Fruit fly (Drosophila melanogaster) whole organism, wandering third instar larva: Measurements from ENCODE around the gene CG42264.

Source experiments
- GATAd ChIP-seq: sonication (Bioruptor generic); optimal IDR thresholded peaks from 2 replicates; lab custom pipeline; 2016; ENCODE audit warnings: missing biosample characterization, missing genetic modification characterization
- Hnf4 ChIP-seq: fragments of 200-800 bp; sonication (Bioruptor generic); optimal IDR thresholded peaks from 2 replicates; lab custom pipeline; 2016; ENCODE audit warnings: missing biosample characterization, mild to moderate bottlenecking, missing genetic modification characterization
- Mio ChIP-seq: sonication (Bioruptor generic); optimal IDR thresholded peaks from 2 replicates; lab custom pipeline; 2016; ENCODE audit warnings: missing biosample characterization, missing genetic modification characterization
- OdsH ChIP-seq: fragments of 200-800 bp; sonication (Bioruptor generic); optimal IDR thresholded peaks from 2 replicates; lab custom pipeline; 2016; ENCODE audit warnings: missing biosample characterization, mild to moderate bottlenecking, missing genetic modification characterization
- Vsx2 ChIP-seq: fragments of 200-300, 225-300 bp; sonication (Bioruptor generic); optimal IDR thresholded peaks from 2 replicates; lab custom pipeline; 2018; ENCODE audit warnings: missing biosample characterization, missing genetic modification characterization; ENCODE audit not compliant: partially characterized antibody
- br ChIP-seq: fragments of 200-800 bp; sonication (Bioruptor generic); optimal IDR thresholded peaks from 2 replicates; lab custom pipeline; 2016; ENCODE audit warnings: missing biosample characterization, missing genetic modification characterization
- fru ChIP-seq: fragments of 200-800 bp; sonication (Bioruptor generic); optimal IDR thresholded peaks from 3 replicates; lab custom pipeline; 2016; ENCODE audit warnings: missing biosample characterization, mild to moderate bottlenecking, missing genetic modification characterization
- h ChIP-seq: fragments of 200-800 bp; sonication (Bioruptor generic); optimal IDR thresholded peaks from 3 replicates; lab custom pipeline; 2016; ENCODE audit warnings: missing biosample characterization, mild to moderate bottlenecking, missing genetic modification characterization
- woc ChIP-seq: sonication (Bioruptor generic); optimal IDR thresholded peaks from 2 replicates; lab custom pipeline; 2016; ENCODE audit warnings: missing biosample characterization, mild to moderate bottlenecking, missing genetic modification characterization

DNA sequence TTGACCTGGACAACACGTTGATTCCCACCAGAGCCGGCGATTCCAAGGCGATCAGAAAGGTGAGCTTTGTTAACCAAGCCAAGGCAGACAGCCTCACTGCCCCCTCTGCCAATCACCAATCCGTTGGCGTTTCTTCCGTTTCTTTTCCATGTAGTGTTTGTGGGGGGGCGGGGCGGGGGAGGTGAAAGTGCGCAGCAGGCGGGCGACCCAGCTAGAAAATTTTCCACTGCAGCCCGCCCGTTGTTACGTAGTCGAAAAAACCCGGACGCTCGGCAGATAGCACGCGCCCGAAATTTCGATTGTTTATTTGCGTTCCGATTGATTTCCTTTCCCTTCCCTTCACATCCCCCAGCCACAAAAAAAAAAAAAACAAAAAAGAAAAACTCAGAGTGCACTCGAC lies 20.3 kb downstream of the CG42264 start:
- TF ChIP-seq fru = no peak
- TF ChIP-seq br (GFP tag; lab: Kevin White, UChicago) = no peak
- TF ChIP-seq OdsH = no peak
- TF ChIP-seq woc (GFP tag; lab: Kevin White, UChicago) = no peak
- no peak for TF ChIP-seq GATAd (GFP tag; lab: Kevin White, UChicago)
- TF ChIP-seq h = no peak
- no peak for TF ChIP-seq Mio (GFP tag; lab: Kevin White, UChicago)
- no peak for TF ChIP-seq Vsx2 (GFP tag; lab: Kevin White, UChicago)
- TF ChIP-seq Hnf4 = no peak
